Fruit fly (Drosophila melanogaster): ENCODE data around the gene Cpr78Cb.

Cpr78Cb gene

DNA sequence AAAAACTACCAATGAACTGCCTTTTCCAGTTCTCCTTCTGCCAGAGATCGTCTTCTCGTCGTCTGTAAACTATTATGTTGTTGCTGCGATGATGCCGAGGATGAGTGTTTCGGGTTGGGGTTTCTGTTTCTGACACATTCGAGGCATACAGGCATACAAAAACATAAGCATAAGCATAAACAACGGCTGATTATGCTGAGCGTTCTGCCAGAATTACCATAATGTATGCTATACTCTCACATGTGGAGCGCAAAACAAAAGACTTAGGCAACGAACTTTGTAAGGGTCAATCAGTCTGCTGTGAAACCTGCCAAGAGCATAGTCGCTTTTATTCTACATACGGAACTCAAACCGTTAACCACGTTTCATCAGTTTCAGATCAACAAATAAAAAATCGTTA is at the start of gene Cpr78Cb:
TSS of gene Cpr78Cb (plus strand) at position 291 of the 400 bp plus-strand sequence.
- TF ChIP-seq Sox15 (GFP tag; optimal IDR thresholded peaks at IDR 0.05) (no peak), CG10631 (GFP tag; optimal IDR thresholded peaks at IDR 0.05) (no peak), CG11762 (GFP tag; optimal IDR thresholded peaks at IDR 0.05; ENCODE audit: insufficient read depth) (no peak), CG3919 (GFP tag; optimal IDR thresholded peaks at IDR 0.05) (no peak), OdsH (GFP tag; optimal IDR thresholded peaks at IDR 0.05) (no peak), CG15336 (GFP tag; IDR thresholded peaks at IDR 0.05) (no peak), net (GFP tag; optimal IDR thresholded peaks at IDR 0.05) (no peak), CG6792 (GFP tag; optimal IDR thresholded peaks at IDR 0.05) (no peak), CG6163 (GFP tag; IDR thresholded peaks at IDR 0.05) (no peak), spab (GFP tag; optimal IDR thresholded peaks at IDR 0.05) (no peak), CG8319 (GFP tag; optimal IDR thresholded peaks at IDR 0.05) (no peak), dac (GFP tag; optimal IDR thresholded peaks at IDR 0.05) (no peak), CG4318 (GFP tag; optimal IDR thresholded peaks at IDR 0.05) (no peak), Sox102F (GFP tag; optimal IDR thresholded peaks at IDR 0.05) (no peak), ss (GFP tag; optimal IDR thresholded peaks at IDR 0.05) (no peak)

DNA sequence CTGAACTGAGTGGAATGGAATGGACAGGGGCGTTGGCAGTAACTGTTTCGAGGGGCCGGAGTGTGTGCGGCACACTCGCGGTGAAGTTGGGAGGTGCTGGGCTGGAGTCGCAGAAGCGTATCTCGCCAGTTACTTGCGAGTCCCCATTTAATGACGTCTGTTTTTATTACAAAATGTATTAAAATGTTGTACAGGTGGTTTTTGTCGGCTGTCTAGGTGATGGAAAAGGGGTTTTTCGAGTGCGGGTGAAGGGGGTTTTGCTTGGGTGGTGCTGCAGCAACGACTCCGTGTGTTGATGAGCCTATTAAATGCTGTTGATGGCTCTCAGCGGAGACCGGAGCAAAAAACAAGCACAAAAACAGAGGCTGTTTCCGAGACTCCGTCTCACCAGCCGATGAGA is 42.9 kb upstream of the Cpr78Cb start:
- TF ChIP-seq CG34406 (GFP tag; optimal IDR thresholded peaks at IDR 0.05) (peak; percentile 50), Hr38 (GFP tag; optimal IDR thresholded peaks at IDR 0.05) (no peak), esn (GFP tag; optimal IDR thresholded peaks at IDR 0.05) (peak; percentile 56), CG32006 (GFP tag; optimal IDR thresholded peaks at IDR 0.05) (peak; percentile 58), dac (GFP tag; optimal IDR thresholded peaks at IDR 0.05) (peak; percentile 35), CG11294 (GFP tag; IDR thresholded peaks at IDR 0.05) (peak; percentile 20; the same call in 1 of the 2 replicates), net (GFP tag; optimal IDR thresholded peaks at IDR 0.05) (peak; percentile 71), Eip78C (GFP tag) (peak; percentile 96), CG15336 (GFP tag; IDR thresholded peaks at IDR 0.05) (peak; percentile 69), cyc (GFP tag; optimal IDR thresholded peaks at IDR 0.05) (peak; percentile 51), fd85E (GFP tag; optimal IDR thresholded peaks at IDR 0.05) (no peak), CG10669 (GFP tag; optimal IDR thresholded peaks at IDR 0.05) (peak; percentile 70), Sox102F (GFP tag; optimal IDR thresholded peaks at IDR 0.05) (peak; percentile 29), CG31627 (GFP tag; optimal IDR thresholded peaks at IDR 0.05) (peak; percentile 40), Lpt (GFP tag; optimal IDR thresholded peaks at IDR 0.05) (peak; percentile 51), acj6 (GFP tag; optimal IDR thresholded peaks at IDR 0.05) (peak; percentile 61), CG8119 (GFP tag; IDR thresholded peaks at IDR 0.05) (peak; percentile 61; the same call in 2 of the 3 replicates), CG11902 (GFP tag; optimal IDR thresholded peaks at IDR 0.05) (peak; percentile 34), Sox14 (GFP tag; optimal IDR thresholded peaks at IDR 0.05) (peak; percentile 56), salr (GFP tag; optimal IDR thresholded peaks at IDR 0.05) (peak in 1 of 2 experiments; percentile 49), Eip75B (GFP tag; optimal IDR thresholded peaks at IDR 0.05) (peak; percentile 72), CG3032 (tag; optimal IDR thresholded peaks at IDR 0.05) (peak; percentile 74), CG1621 (tag; optimal IDR thresholded peaks at IDR 0.05) (peak; percentile 83), CG6808 (GFP tag; optimal IDR thresholded peaks at IDR 0.05) (peak; percentile 71), achi (GFP tag; optimal IDR thresholded peaks at IDR 0.05) (peak; percentile 49), eg (GFP tag; IDR thresholded peaks at IDR 0.05) (0 out of 3 replicates have a peak, but pooled peaks have one; percentile 50), CG6792 (GFP tag; optimal IDR thresholded peaks at IDR 0.05) (peak; percentile 49), CG9139 (GFP tag; optimal IDR thresholded peaks at IDR 0.05) (peak; percentile 41), pdm3 (GFP tag; optimal IDR thresholded peaks at IDR 0.05) (peak; percentile 69), Gug (GFP tag; IDR thresholded peaks at IDR 0.05) (peak; percentile 54), CG6276 (GFP tag; optimal IDR thresholded peaks at IDR 0.05) (peak; percentile 36), fd59A (GFP tag; optimal IDR thresholded peaks at IDR 0.05) (peak; percentile 65), Hr4 (GFP tag; optimal IDR thresholded peaks at IDR 0.05) (peak; percentile 34), spab (GFP tag; optimal IDR thresholded peaks at IDR 0.05) (peak; percentile 64), CG8319 (GFP tag; optimal IDR thresholded peaks at IDR 0.05) (peak; percentile 38), svp (GFP tag) (peak; percentile 61), CG16779 (tag; optimal IDR thresholded peaks at IDR 0.05) (no peak), dsx (GFP tag; optimal IDR thresholded peaks at IDR 0.05; ENCODE audit: poor library complexity, severe bottlenecking) (peak; percentile 95), Blimp-1 (GFP tag; optimal IDR thresholded peaks at IDR 0.05) (no peak), CG6854 (GFP tag; optimal IDR thresholded peaks at IDR 0.05) (no peak), CG10631 (GFP tag; optimal IDR thresholded peaks at IDR 0.05) (peak; percentile 59), CG8632 (GFP tag; optimal IDR thresholded peaks at IDR 0.05) (peak; percentile 61), CG3919 (GFP tag; optimal IDR thresholded peaks at IDR 0.05) (peak; percentile 72)
